Worm (Caenorhabditis elegans) whole organism, L4/young adult: ENCODE data around the gene T07C4.3.

Experiments used
- W03F9.2 ChIP-seq: fragments of 150-350 bp; optimal IDR thresholded peaks from 2 replicates; lab custom pipeline; 2014; ENCODE audit warnings: missing biosample characterization, missing genetic modification characterization
- him-1 ChIP-seq: sonication (generic microtip); optimal IDR thresholded peaks from 2 replicates; lab custom pipeline; 2016; ENCODE audit warnings: missing genotype, missing genetic modification reagents, missing genetic modification characterization, missing compliant biosample characterization

DNA sequence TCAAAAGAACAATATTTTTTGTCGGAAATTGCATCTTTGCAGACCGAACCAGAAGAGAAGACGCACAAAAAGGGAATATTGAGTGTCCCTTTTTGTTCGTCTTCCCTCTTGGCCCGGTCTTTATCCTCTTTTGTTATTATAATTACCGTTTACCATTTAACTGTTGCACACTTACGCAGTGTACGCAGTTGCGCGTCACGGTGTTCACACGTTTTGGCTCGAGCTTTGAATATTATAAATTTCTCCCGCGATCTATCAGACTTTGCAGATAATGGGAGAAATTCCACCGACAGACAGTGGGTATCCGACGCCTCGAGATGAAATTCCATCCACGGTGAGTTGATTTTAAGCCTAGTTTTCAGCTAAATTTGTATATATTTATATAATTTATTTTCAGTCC, 31.2 kb upstream of the T07C4.3 start, which contains the start of gene sas-7:
- TF ChIP-seq him-1 (tag; lab: Kevin White, UChicago) (no peak), W03F9.2 (tag; lab: Kevin White, UChicago) (no peak)
